Fruit fly (Drosophila melanogaster) whole organism, embryonic: ENCODE data around the gene uncNacbeta.

Source experiments
- CG10209 ChIP-seq: fragments of 200-800 bp; sonication (Bioruptor generic); optimal IDR thresholded peaks from 3 replicates; lab custom pipeline; 2017; ENCODE audit warnings: missing biosample characterization, mild to moderate bottlenecking, missing genetic modification characterization, missing genetic modification reagents
- CG10267 ChIP-seq: fragments of 200-800 bp; sonication (Bioruptor generic); optimal IDR thresholded peaks from 2 replicates; lab custom pipeline; 2018; ENCODE audit warnings: missing biosample characterization, mild to moderate bottlenecking, missing genetic modification characterization, moderate library complexity
- CG10462 ChIP-seq: fragments of 200-800 bp; sonication (Bioruptor generic); optimal IDR thresholded peaks from 2 replicates; lab custom pipeline; 2016; ENCODE audit warnings: missing biosample characterization, missing genetic modification characterization
- CG11560 ChIP-seq: fragments of 200-800 bp; sonication (Bioruptor generic); IDR thresholded peaks from 3 replicates; pipeline ENCODE4 v1.3.6; 2022; ENCODE audit warnings: missing biosample characterization, missing genetic modification characterization
- CG13624 ChIP-seq: fragments of 200-800 bp; sonication (Bioruptor generic); optimal IDR thresholded peaks from 2 replicates; lab custom pipeline; 2016; ENCODE audit warnings: missing biosample characterization, missing genetic modification characterization
- CG14441 ChIP-seq: fragments of 200-800 bp; sonication (Bioruptor generic); IDR thresholded peaks from 2 replicates; pipeline ENCODE4 v1.3.6; 2022; ENCODE audit warnings: missing biosample characterization, missing genetic modification characterization
- CG14860 ChIP-seq: fragments of 200-800 bp; sonication (Bioruptor generic); IDR thresholded peaks from 3 replicates; pipeline ENCODE4 v1.3.6; 2022; ENCODE audit warnings: missing biosample characterization, missing genetic modification characterization; ENCODE audit not compliant: partially characterized antibody
- CG16813 ChIP-seq: fragments of 200-800 bp; sonication (Bioruptor generic); IDR thresholded peaks from 3 replicates; pipeline ENCODE4 v1.3.6; 2022; ENCODE audit warnings: missing biosample characterization, missing genetic modification characterization; ENCODE audit not compliant: partially characterized antibody
- CG3065 ChIP-seq: fragments of 200-800 bp; sonication (Bioruptor generic); optimal IDR thresholded peaks from 2 replicates; lab custom pipeline; 2016; ENCODE audit warnings: missing biosample characterization, missing genetic modification characterization
- CG34224 ChIP-seq: fragments of 200-800 bp; sonication (Bioruptor generic); IDR thresholded peaks from 3 replicates; pipeline ENCODE4 v1.3.6; 2022; ENCODE audit warnings: missing biosample characterization, missing genetic modification characterization; ENCODE audit not compliant: partially characterized antibody
- CG34376 ChIP-seq: fragments of 200-800 bp; sonication (Bioruptor generic); optimal IDR thresholded peaks from 2 replicates; lab custom pipeline; 2018; ENCODE audit warnings: missing biosample characterization, mild to moderate bottlenecking, missing genetic modification characterization
- CG4404 ChIP-seq: fragments of 200-800 bp; sonication (Bioruptor generic); IDR thresholded peaks from 2 replicates; pipeline ENCODE4 v1.3.6; 2022; ENCODE audit warnings: missing biosample characterization, missing genetic modification characterization
- CG4424 ChIP-seq: fragments of 200-800 bp; sonication (Bioruptor generic); optimal IDR thresholded peaks from 3 replicates; lab custom pipeline; 2016; ENCODE audit warnings: missing biosample characterization, missing genetic modification characterization
- CG4617 ChIP-seq: fragments of 200-800 bp; sonication (Bioruptor generic); optimal IDR thresholded peaks from 3 replicates; lab custom pipeline; 2016; ENCODE audit warnings: missing biosample characterization, missing genetic modification characterization, borderline replicate concordance
- CG6175 ChIP-seq: fragments of 200-800 bp; sonication (Bioruptor generic); IDR thresholded peaks from 3 replicates; pipeline ENCODE4 v1.3.6; 2022; ENCODE audit warnings: missing biosample characterization, missing genetic modification characterization
- CG7357 ChIP-seq: fragments of 200-800 bp; sonication (Bioruptor generic); IDR thresholded peaks from 3 replicates; pipeline ENCODE4 v1.3.6; 2022; ENCODE audit warnings: missing biosample characterization, missing genetic modification characterization
- CHES-1-like ChIP-seq: fragments of 200-800 bp; sonication (Bioruptor generic); optimal IDR thresholded peaks from 2 replicates; lab custom pipeline; 2016; ENCODE audit warnings: missing biosample characterization, missing genetic modification characterization
- Camta ChIP-seq: fragments of 200-800 bp; sonication (Bioruptor generic); optimal IDR thresholded peaks from 2 replicates; lab custom pipeline; 2016; ENCODE audit warnings: missing biosample characterization, missing genetic modification characterization
- D ChIP-seq, 2 experiments: fragments of 200-800 bp in 1 of 2; fragments of >200 bp in 1 of 2; sonication (Bioruptor generic) in 1 of 2; optimal IDR thresholded peaks; 2 replicates in 1 of 2; 3 replicates in 1 of 2; lab custom pipeline; 2017; ENCODE audit warnings: mild to moderate bottlenecking in 1 of 2, missing biosample characterization in 1 of 2, missing genetic modification characterization in 1 of 2, missing genetic modification reagents in 1 of 2
- Dek ChIP-seq: fragments of 200-800 bp; sonication (Bioruptor generic); optimal IDR thresholded peaks from 3 replicates; lab custom pipeline; 2019; ENCODE audit warnings: missing biosample characterization, mild to moderate bottlenecking, missing genetic modification characterization, moderate library complexity
- Dip3 ChIP-seq: fragments of 200-800 bp; sonication (Bioruptor generic); optimal IDR thresholded peaks from 3 replicates; lab custom pipeline; 2016; ENCODE audit warnings: missing biosample characterization, missing genetic modification characterization
- Elba2 ChIP-seq: fragments of 200-800 bp; sonication (Bioruptor generic); optimal IDR thresholded peaks from 3 replicates; lab custom pipeline; 2016; ENCODE audit warnings: missing biosample characterization, missing genetic modification characterization
- HHEX ChIP-seq: fragments of 200-800 bp; sonication (Bioruptor generic); optimal IDR thresholded peaks from 3 replicates; lab custom pipeline; 2017; ENCODE audit warnings: missing biosample characterization, mild to moderate bottlenecking, missing genetic modification characterization, missing genetic modification reagents
- Hmr ChIP-seq: fragments of 200-800 bp; sonication (Bioruptor generic); optimal IDR thresholded peaks from 3 replicates; lab custom pipeline; 2017; ENCODE audit warnings: mild to moderate bottlenecking, missing biosample characterization, missing genetic modification reagents, missing genetic modification characterization
- Hsf ChIP-seq: fragments of 200-800 bp; sonication (Bioruptor generic); optimal IDR thresholded peaks from 3 replicates; lab custom pipeline; 2016; ENCODE audit warnings: missing biosample characterization, missing genetic modification characterization
- MBD-R2 ChIP-seq: fragments of 200-800 bp; sonication (Bioruptor generic); IDR thresholded peaks from 2 replicates; pipeline ENCODE4 v1.3.6; 2022; ENCODE audit warnings: missing biosample characterization, missing genetic modification characterization
- Med ChIP-seq: fragments of 200-800 bp; sonication (Bioruptor generic); peaks from one replicate; lab custom pipeline; 2016; ENCODE audit warnings: missing biosample characterization, missing genetic modification characterization, mild to moderate bottlenecking, inconsistent platforms, moderate library complexity
- Ptx1 ChIP-seq: fragments of 200-800 bp; sonication (Bioruptor generic); IDR thresholded peaks from 2 replicates; pipeline ENCODE4 v1.3.6; 2022; ENCODE audit warnings: missing biosample characterization, missing genetic modification characterization
- Rx ChIP-seq: fragments of 200-800 bp; sonication (Bioruptor generic); IDR thresholded peaks from 2 replicates; pipeline ENCODE4 v1.3.6; 2022; ENCODE audit warnings: missing biosample characterization, missing genetic modification characterization
- Six4 ChIP-seq: fragments of 200-800 bp; sonication (Bioruptor generic); optimal IDR thresholded peaks from 2 replicates; lab custom pipeline; 2016; ENCODE audit warnings: missing biosample characterization, missing genetic modification characterization
- Vsx1 ChIP-seq: fragments of 200-800 bp; sonication (Bioruptor generic); optimal IDR thresholded peaks from 2 replicates; lab custom pipeline; 2017; ENCODE audit warnings: missing biosample characterization, mild to moderate bottlenecking, missing genetic modification characterization, missing genetic modification reagents
- ase ChIP-seq: fragments of 200-800 bp; sonication (Bioruptor generic); IDR thresholded peaks from 3 replicates; pipeline ENCODE4 v1.3.6; 2022; ENCODE audit warnings: missing biosample characterization, missing genetic modification characterization
- ash1 ChIP-seq: fragments of 200-800 bp; sonication (Bioruptor generic); optimal IDR thresholded peaks from 2 replicates; lab custom pipeline; 2018; ENCODE audit warnings: missing biosample characterization, mild to moderate bottlenecking, missing genetic modification characterization
- ato ChIP-seq: fragments of 200-800 bp; sonication (Bioruptor generic); IDR thresholded peaks from 2 replicates; pipeline ENCODE4 v1.3.6; 2022; ENCODE audit warnings: missing biosample characterization, missing genetic modification characterization; ENCODE audit not compliant: partially characterized antibody
- cato ChIP-seq: fragments of 200-800 bp; sonication (Bioruptor generic); optimal IDR thresholded peaks from 2 replicates; lab custom pipeline; 2016; ENCODE audit warnings: missing biosample characterization, missing genetic modification characterization, borderline replicate concordance
- crc ChIP-seq: fragments of 200-800 bp; sonication (Bioruptor generic); optimal IDR thresholded peaks from 2 replicates; lab custom pipeline; 2016; ENCODE audit warnings: missing biosample characterization, missing genetic modification characterization
- dysf ChIP-seq: fragments of 200-800 bp; sonication (Bioruptor generic); IDR thresholded peaks from 3 replicates; pipeline ENCODE4 v1.3.6; 2022; ENCODE audit warnings: missing biosample characterization, missing genetic modification characterization
- gce ChIP-seq: fragments of 200-800 bp; sonication (Bioruptor generic); IDR thresholded peaks from 3 replicates; pipeline ENCODE4 v1.3.6; 2022; ENCODE audit warnings: missing biosample characterization, missing genetic modification characterization
- grau ChIP-seq: fragments of 200-800 bp; optimal IDR thresholded peaks from 3 replicates; lab custom pipeline; 2019; ENCODE audit warnings: missing biosample characterization, mild to moderate bottlenecking, missing genetic modification characterization, moderate library complexity
- inv ChIP-seq: fragments of 200-800 bp; sonication (Bioruptor generic); IDR thresholded peaks from 2 replicates; pipeline ENCODE4 v1.3.6; 2022; ENCODE audit warnings: missing biosample characterization, missing genetic modification characterization; ENCODE audit not compliant: partially characterized antibody
- lab ChIP-seq: fragments of 200-800 bp; sonication (Bioruptor generic); optimal IDR thresholded peaks from 3 replicates; lab custom pipeline; 2017; ENCODE audit warnings: missing biosample characterization, missing genetic modification characterization, mild to moderate bottlenecking, moderate library complexity, missing genetic modification reagents
- maf-S ChIP-seq: fragments of 200-800 bp; sonication (Bioruptor generic); optimal IDR thresholded peaks from 2 replicates; lab custom pipeline; 2016; ENCODE audit warnings: missing biosample characterization, missing genetic modification characterization
- nom ChIP-seq: fragments of 200-800 bp; sonication (Bioruptor generic); optimal IDR thresholded peaks from 2 replicates; lab custom pipeline; 2017; ENCODE audit warnings: missing biosample characterization, missing genetic modification characterization, mild to moderate bottlenecking, moderate library complexity, missing genetic modification reagents
- run ChIP-seq: fragments of 200-800 bp; sonication (Bioruptor generic); optimal IDR thresholded peaks from 3 replicates; lab custom pipeline; 2018; ENCODE audit warnings: missing biosample characterization, mild to moderate bottlenecking, missing genetic modification characterization
- sens ChIP-seq: fragments of 200-800 bp; sonication (Bioruptor generic); peaks from one replicate; lab custom pipeline; 2016; ENCODE audit warnings: missing biosample characterization, missing genetic modification characterization
- toy ChIP-seq: fragments of 200-800 bp; sonication (Bioruptor generic); IDR thresholded peaks from 2 replicates; pipeline ENCODE4 v1.3.6; 2022; ENCODE audit warnings: missing biosample characterization, missing genetic modification characterization
- wor ChIP-seq: fragments of 200-800 bp; sonication (Bioruptor generic); IDR thresholded peaks from 2 replicates; pipeline ENCODE4 v1.3.6; 2022; ENCODE audit warnings: missing biosample characterization, missing genetic modification characterization

The uncNacbeta gene

dm6 chr2L:516032-516993 is 47.3 kb downstream of the uncNacbeta start (continued):
- TF ChIP-seq CG4424 (peak; percentile 87), CG7357 (GFP tag; lab: Robert Waterston, UW) (peak; percentile 44; the same call in 1 of the 3 replicates), gce (GFP tag; lab: Robert Waterston, UW) (peak; percentile 63; the same call in 1 of the 3 replicates), dysf (GFP tag; lab: Robert Waterston, UW) (peak; percentile 77), CG10209 (GFP tag; lab: Kevin White, UChicago) (peak; percentile 67), D (optimal IDR thresholded peaks at IDR 0.05; lab: Kevin White, UChicago) (no peak), D (GFP tag; optimal IDR thresholded peaks at IDR 0.05; lab: Kevin White, UChicago) (peak; percentile 80), Ptx1 (GFP tag; lab: Robert Waterston, UW) (peak; percentile 81), CG14441 (peak; percentile 49; the same call in 1 of the 2 replicates), CG6175 (GFP tag; lab: Robert Waterston, UW) (0 out of 3 replicates have a peak, but pooled peaks have one; percentile 34), nom (GFP tag; lab: Kevin White, UChicago) (peak; percentile 39), CG13624 (GFP tag; lab: Kevin White, UChicago) (peak; percentile 19), CG34376 (GFP tag; lab: Kevin White, UChicago) (no peak), grau (peak; percentile 75), sens (GFP tag; lab: Kevin White, UChicago) (peak; percentile 95), CG16813 (GFP tag; lab: Robert Waterston, UW) (no peak), maf-S (GFP tag; lab: Kevin White, UChicago) (peak; percentile 41), inv (GFP tag; lab: Robert Waterston, UW) (no peak), toy (GFP tag; lab: Robert Waterston, UW) (no peak), CHES-1-like (GFP tag; lab: Kevin White, UChicago) (no peak), Hsf (GFP tag; lab: Kevin White, UChicago) (peak; percentile 71), Elba2 (no peak), CG34224 (GFP tag; lab: Robert Waterston, UW) (no peak), Dip3 (GFP tag; lab: Kevin White, UChicago) (peak; percentile 18), ase (peak; percentile 58; the same call in 1 of the 3 replicates), Med (GFP tag; lab: Kevin White, UChicago) (peak; percentile 93), ato (GFP tag; lab: Robert Waterston, UW) (no peak), crc (peak; percentile 62), lab (peak; percentile 90), CG10267 (tag; lab: Kevin White, UChicago) (peak; percentile 73), Hmr (GFP tag; lab: Kevin White, UChicago) (peak; percentile 74), wor (GFP tag; lab: Robert Waterston, UW) (peak; percentile 69), cato (GFP tag; lab: Kevin White, UChicago) (peak; percentile 58), HHEX (GFP tag; lab: Kevin White, UChicago) (peak; percentile 72), Rx (GFP tag; lab: Robert Waterston, UW) (peak; percentile 59), ash1 (GFP tag; lab: Kevin White, UChicago) (no peak), Dek (tag; lab: Kevin White, UChicago) (peak; percentile 40), CG4404 (GFP tag; lab: Robert Waterston, UW) (peak; percentile 71), Camta (peak; percentile 67), Six4 (GFP tag; lab: Kevin White, UChicago) (peak; percentile 67), CG10462 (peak; percentile 39), MBD-R2 (GFP tag; lab: Robert Waterston, UW) (peak; percentile 34; the same call in 1 of the 2 replicates), CG4617 (GFP tag; lab: Kevin White, UChicago) (peak; percentile 19), CG11560 (tag; lab: Robert Waterston, UW) (peak; percentile 68; the same call in 2 of the 3 replicates), CG14860 (GFP tag; lab: Robert Waterston, UW) (no peak), CG3065 (GFP tag; lab: Kevin White, UChicago) (peak; percentile 39), run (peak; percentile 33), Vsx1 (GFP tag; lab: Kevin White, UChicago) (peak; percentile 28)
